Fruit fly (Drosophila melanogaster) Kc167 (cell line): ENCODE data around the gene CG1074.

Source experiments
- Myc ChIP-seq: fragments of >200 bp; optimal IDR thresholded peaks from 2 replicates; lab custom pipeline; 2017; ENCODE audit warnings: missing external identifiers
- Sin3A ChIP-seq: fragments of >200 bp; optimal IDR thresholded peaks from 2 replicates; lab custom pipeline; 2018; ENCODE audit warnings: missing external identifiers
- h ChIP-seq: fragments of >200 bp; optimal IDR thresholded peaks from 3 replicates; lab custom pipeline; 2018; ENCODE audit warnings: missing external identifiers
- insv ChIP-seq: fragments of >200 bp; optimal IDR thresholded peaks from 3 replicates; lab custom pipeline; 2018; ENCODE audit warnings: missing external identifiers
- psq ChIP-seq: fragments of >200 bp; optimal IDR thresholded peaks from 2 replicates; lab custom pipeline; 2017; ENCODE audit warnings: missing external identifiers
- ttk ChIP-seq: sonication (Bioruptor generic); optimal IDR thresholded peaks from 2 replicates; lab custom pipeline; 2017; ENCODE audit warnings: missing external identifiers

Gene CG1074

dm6 chr3R:4403706-4404392 lies 29.9 kb upstream of the CG1074 start:
- TF ChIP-seq h (lab: Kevin White, UChicago) (no peak), psq (no peak), Sin3A (lab: Kevin White, UChicago) (no peak), insv (lab: Kevin White, UChicago) (no peak), ttk (no peak), Myc (lab: Kevin White, UChicago) (no peak)

dm6 chr3R:4407325-4407724 lies 26.4 kb upstream of the CG1074 start:
- TF ChIP-seq h (lab: Kevin White, UChicago) (no peak), ttk (no peak), psq (no peak), Sin3A (lab: Kevin White, UChicago) (no peak), insv (lab: Kevin White, UChicago) (no peak), Myc (lab: Kevin White, UChicago) (no peak)

- TF ChIP-seq Sin3A (lab: Kevin White, UChicago) = no peak
- no peak for TF ChIP-seq ttk
- no peak for TF ChIP-seq h (lab: Kevin White, UChicago)
- TF ChIP-seq psq = no peak
- no peak for TF ChIP-seq insv (lab: Kevin White, UChicago)
- no peak for TF ChIP-seq Myc (lab: Kevin White, UChicago)
These were observed 17.6 kb upstream of the CG1074 start, which contains the start of gene CG31528 for dm6 chr3R:4416138-4416537. Gene CG31528 (plus strand): TSS chr3R:4416438.

DNA sequence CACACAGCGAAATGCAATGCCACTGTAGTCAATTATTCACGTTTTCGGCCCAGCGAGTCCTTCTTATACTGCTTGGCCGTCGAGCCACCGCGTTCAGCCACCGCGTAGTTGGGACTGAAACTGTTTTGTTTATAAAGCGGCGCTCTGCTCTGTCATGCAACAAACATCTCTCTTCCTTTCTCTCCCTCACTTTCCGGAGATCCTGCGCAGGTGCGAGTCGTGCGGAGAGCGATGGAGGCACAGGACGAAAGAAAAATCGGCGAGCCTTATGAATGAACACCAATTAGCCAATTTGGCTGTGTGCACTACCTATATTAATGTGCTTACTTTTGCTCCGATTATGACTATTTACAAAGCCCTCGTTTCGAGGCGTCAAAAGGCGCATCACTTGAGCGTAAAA lies 14.3 kb upstream of the CG1074 start, which contains the start of gene CG32944:
CG32944 (minus strand) TSS at position 97 of the 400 bp plus-strand sequence.
- TF ChIP-seq Sin3A (lab: Kevin White, UChicago) (no peak), ttk (no peak), psq (no peak), insv (lab: Kevin White, UChicago) (no peak), Myc (lab: Kevin White, UChicago) (no peak), h (lab: Kevin White, UChicago) (no peak)

DNA sequence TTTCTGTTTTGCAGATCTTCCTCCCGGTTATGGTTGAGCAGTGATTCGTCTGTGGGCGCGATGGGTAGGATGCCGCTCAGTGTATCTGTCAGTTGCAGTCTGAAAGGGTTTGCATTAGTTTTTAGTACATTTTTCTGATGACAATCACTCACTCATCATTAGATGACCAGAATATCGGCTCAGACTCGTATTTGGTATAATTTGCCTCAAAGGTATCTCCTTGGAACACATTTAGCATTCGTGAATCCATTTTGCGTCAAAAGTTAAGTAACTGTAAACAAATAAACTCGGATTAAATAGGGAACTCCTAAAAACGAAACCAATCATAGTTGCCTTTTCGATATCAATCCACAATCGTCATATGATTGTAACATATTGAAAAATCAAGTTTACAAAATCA lies 7.0 kb upstream of the CG1074 start, which contains the start of gene CG31525:
CG31525 (plus strand) TSS at position 301 of the 400 bp plus-strand sequence.
- TF ChIP-seq psq (no peak), Myc (lab: Kevin White, UChicago) (no peak), h (lab: Kevin White, UChicago) (no peak)

DNA sequence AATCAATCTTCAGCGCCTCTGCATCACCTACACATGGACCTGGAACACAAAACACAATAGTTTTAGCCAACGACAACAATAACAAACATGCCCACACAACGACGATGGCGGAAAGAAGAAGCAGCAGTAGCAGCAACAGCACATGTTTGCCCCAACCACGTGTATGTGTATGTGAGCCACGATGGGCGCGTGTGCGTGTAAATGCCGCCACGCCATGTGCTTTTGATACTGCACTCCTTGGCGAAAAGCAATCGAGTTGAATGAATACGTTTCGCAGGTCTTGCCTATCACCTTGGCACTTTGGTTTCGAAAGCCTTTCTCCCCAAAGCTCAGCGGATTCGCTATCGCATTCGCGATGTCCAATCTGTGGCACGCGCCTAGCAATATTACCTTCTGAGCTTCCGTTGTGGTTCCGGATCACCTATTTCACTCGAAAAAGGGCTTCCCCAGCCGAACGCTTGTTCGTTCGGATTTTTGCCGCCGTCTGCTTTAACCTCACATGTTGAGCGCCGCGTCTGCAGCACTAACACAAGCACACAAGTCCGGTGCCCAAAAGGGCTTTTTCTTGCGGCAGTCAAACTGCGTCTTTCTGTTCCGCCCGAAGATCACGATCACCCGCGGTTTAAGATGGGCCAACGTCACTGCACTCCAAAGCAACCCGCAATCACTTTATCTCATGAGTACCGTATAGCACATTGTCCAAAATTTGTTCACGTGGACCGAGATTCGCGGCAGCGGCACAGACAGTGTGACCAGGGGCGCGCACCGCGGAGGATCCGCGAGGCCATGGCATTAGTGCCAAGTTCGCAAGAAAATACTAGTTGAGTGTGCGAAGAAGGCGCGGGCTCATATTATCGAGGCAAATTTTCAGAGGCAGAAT lies 4.9 kb upstream of the CG1074 start, which contains the start of gene srl:
srl (minus strand) TSS at position 751 of the 880 bp plus-strand sequence.
- no peak for TF ChIP-seq h (lab: Kevin White, UChicago)
- no peak for TF ChIP-seq insv (lab: Kevin White, UChicago)
- no peak for TF ChIP-seq Myc (lab: Kevin White, UChicago)
- TF ChIP-seq psq = no peak
- TF ChIP-seq ttk = no peak
- no peak for TF ChIP-seq Sin3A (lab: Kevin White, UChicago)

dm6 chr3R:4437113-4437512 lies 3.3 kb downstream of the CG1074 start, which contains the start of the genes Lipt2 and CG14650:
Gene Lipt2 (minus strand): TSS chr3R:4437329.
Gene CG14650 (plus strand): TSS chr3R:4437387.
- TF ChIP-seq insv (lab: Kevin White, UChicago) = no peak

DNA sequence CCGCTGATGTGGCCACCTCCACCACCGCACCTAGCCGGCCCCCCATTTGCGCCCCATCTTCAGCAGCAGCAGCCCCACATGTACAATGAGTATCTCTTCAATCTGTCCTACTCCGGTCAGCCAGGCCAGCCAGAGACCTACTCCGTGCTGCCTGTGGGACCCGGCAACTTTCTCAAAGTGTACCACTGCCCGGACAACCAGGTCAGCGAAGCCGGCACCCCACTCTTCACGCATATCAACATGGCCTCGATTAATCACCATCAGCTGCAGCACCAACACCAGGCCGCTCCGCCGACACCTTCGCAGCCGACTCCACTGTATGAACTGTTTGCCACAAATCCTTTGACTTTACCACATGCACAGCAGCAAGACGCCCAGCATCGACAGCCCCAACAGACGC lies 4.1 kb downstream of the CG1074 start:
- TF ChIP-seq Myc (lab: Kevin White, UChicago) (no peak), insv (lab: Kevin White, UChicago) (no peak), psq (no peak), ttk (peak; percentile 93), Sin3A (lab: Kevin White, UChicago) (no peak)

DNA sequence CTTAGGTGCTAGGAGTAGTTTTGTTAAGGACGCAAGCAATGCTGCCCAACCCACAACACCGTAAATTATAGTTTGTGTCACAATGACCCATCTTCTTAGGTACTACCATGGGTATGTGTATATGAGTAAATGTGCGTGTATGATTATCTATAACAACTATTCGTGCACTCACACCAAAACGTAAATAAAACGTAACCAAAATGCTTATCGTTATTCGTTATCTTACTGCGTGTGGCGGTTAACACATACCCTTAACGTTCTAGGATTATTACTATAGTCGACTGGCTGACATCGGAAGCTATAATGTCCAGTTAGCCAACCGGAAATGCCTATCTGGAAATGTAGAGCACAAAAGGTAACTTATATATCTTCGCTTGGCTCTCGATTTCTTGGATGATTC lies 11.3 kb downstream of the CG1074 start:
- TF ChIP-seq Sin3A (lab: Kevin White, UChicago) (no peak), psq (no peak), insv (lab: Kevin White, UChicago) (no peak), ttk (no peak), h (lab: Kevin White, UChicago) (no peak), Myc (lab: Kevin White, UChicago) (no peak)

DNA sequence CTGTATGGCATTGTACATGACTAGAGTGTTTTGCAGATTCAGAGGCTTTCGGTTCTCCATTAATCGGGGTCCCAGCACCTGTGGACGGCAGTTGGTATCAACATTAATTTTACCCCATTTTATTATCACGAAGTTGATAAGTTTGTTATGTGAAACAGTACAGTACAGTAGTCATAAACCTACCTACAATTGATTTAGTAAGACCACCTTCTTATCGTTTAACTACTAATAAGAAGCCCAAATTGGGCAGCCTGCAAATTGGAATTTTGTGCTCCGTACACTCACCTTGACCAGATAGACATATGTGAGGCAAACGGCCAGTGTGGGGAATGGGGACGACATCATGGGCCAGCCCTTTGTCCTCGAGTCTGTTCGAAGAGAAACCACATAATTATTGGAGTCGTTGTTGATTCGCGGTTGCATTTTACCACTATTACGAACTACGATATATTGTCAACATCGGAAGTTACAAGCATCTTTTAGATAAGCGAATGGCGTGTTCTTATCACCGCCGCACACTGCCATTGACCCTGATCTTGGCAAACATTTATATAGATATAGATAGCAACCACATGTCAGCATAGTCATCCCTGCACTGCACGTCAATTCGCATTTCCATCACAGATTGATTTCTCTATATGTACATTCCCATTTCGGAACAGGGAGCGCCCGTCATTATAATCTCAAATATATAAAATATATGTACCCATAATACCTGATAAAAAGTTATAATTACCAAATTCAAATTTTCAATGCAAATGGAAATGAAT lies 12.9 kb downstream of the CG1074 start:
- TF ChIP-seq psq (no peak), h (lab: Kevin White, UChicago) (no peak), insv (lab: Kevin White, UChicago) (no peak)

dm6 chr3R:4449256-4449655 lies 15.5 kb downstream of the CG1074 start:
- no peak for TF ChIP-seq Myc (lab: Kevin White, UChicago)
- no peak for TF ChIP-seq ttk
- TF ChIP-seq Sin3A (lab: Kevin White, UChicago) = no peak
- no peak for TF ChIP-seq insv (lab: Kevin White, UChicago)
- no peak for TF ChIP-seq h (lab: Kevin White, UChicago)
- no peak for TF ChIP-seq psq

DNA sequence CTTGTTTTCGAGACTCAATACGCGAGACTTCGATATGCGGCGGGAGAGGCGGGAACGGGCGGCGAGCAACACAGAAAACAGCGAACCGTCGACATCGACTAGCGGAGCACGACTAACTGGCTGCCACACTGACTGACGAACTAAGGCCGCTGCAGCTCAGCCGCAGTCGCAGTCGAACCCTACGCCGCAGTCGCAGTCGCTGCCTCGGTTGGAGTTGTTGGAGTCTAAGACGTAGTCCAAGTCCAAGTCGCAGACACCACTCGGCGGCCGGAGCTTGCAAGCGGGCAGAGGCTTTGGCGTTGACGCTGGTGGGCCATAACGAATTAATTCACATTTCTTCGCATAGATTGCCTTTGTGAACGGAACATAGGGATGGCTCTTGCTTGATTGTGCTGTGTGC lies 17.0 kb downstream of the CG1074 start:
- TF ChIP-seq insv (lab: Kevin White, UChicago) (no peak), psq (no peak), Myc (lab: Kevin White, UChicago) (no peak), Sin3A (lab: Kevin White, UChicago) (no peak), h (lab: Kevin White, UChicago) (no peak), ttk (no peak)
